Worm (Caenorhabditis elegans) whole organism, mixed stage, embryonic: ENCODE data around the gene pbs-3.

ENCODE experiments used
- M03D4.4 ChIP-seq: sonication (generic microtip); optimal IDR thresholded peaks from 2 replicates; lab custom pipeline; 2017; ENCODE audit warnings: mild to moderate bottlenecking, missing genetic modification characterization, missing compliant biosample characterization
- blmp-1 ChIP-seq: fragments of 150-350 bp; optimal IDR thresholded peaks from 2 replicates; lab custom pipeline; 2014; ENCODE audit warnings: missing biosample characterization, missing genetic modification characterization
- ceh-39 ChIP-seq: fragments of 150-350 bp; optimal IDR thresholded peaks from 2 replicates; lab custom pipeline; 2014; ENCODE audit warnings: missing biosample characterization, missing genetic modification characterization
- ceh-43 ChIP-seq: fragments of 200-800 bp; sonication (Bioruptor generic); optimal IDR thresholded peaks from 2 replicates; lab custom pipeline; 2018; ENCODE audit warnings: mild to moderate bottlenecking, missing genetic modification characterization, moderate library complexity, missing compliant biosample characterization
- ceh-83 ChIP-seq: fragments of 200-800 bp; sonication (Bioruptor generic); optimal IDR thresholded peaks from 2 replicates; lab custom pipeline; 2018; ENCODE audit warnings: mild to moderate bottlenecking, missing genetic modification characterization, missing compliant biosample characterization
- ces-1 ChIP-seq: fragments of 150-350 bp; optimal IDR thresholded peaks from 2 replicates; lab custom pipeline; 2014; ENCODE audit warnings: missing biosample characterization, missing genetic modification reagents, missing genetic modification characterization
- cnd-1 ChIP-seq: fragments of 200-800 bp; sonication (Bioruptor generic); optimal IDR thresholded peaks from 2 replicates; lab custom pipeline; 2018; ENCODE audit warnings: mild to moderate bottlenecking, missing genetic modification characterization, missing compliant biosample characterization
- drap-1 ChIP-seq: fragments of 200-800 bp; sonication (Bioruptor generic); optimal IDR thresholded peaks from 3 replicates; lab custom pipeline; 2018; ENCODE audit warnings: mild to moderate bottlenecking, missing genetic modification characterization, missing compliant biosample characterization
- elt-3 ChIP-seq: fragments of 150-350 bp; optimal IDR thresholded peaks from 2 replicates; lab custom pipeline; 2014; ENCODE audit warnings: missing biosample characterization, missing genetic modification characterization
- flh-1 ChIP-seq: fragments of 200-800 bp; sonication (Bioruptor generic); optimal IDR thresholded peaks from 2 replicates; lab custom pipeline; 2018; ENCODE audit warnings: mild to moderate bottlenecking, missing genetic modification characterization, moderate library complexity, missing compliant biosample characterization
- ham-2 ChIP-seq: fragments of 200-800 bp; sonication (Bioruptor generic); optimal IDR thresholded peaks from 2 replicates; lab custom pipeline; 2018; ENCODE audit warnings: mild to moderate bottlenecking, missing genetic modification characterization, missing compliant biosample characterization
- hlh-1 ChIP-seq: fragments of 150-350 bp; optimal IDR thresholded peaks from 2 replicates; lab custom pipeline; 2014; ENCODE audit warnings: missing biosample characterization, missing genetic modification reagents, missing genetic modification characterization
- lin-32 ChIP-seq: fragments of 200-800 bp; sonication (Bioruptor generic); optimal IDR thresholded peaks from 2 replicates; lab custom pipeline; 2018; ENCODE audit warnings: mild to moderate bottlenecking, missing genetic modification characterization, missing compliant biosample characterization
- lsy-2 ChIP-seq: fragments of 150-350 bp; optimal IDR thresholded peaks from 2 replicates; lab custom pipeline; 2014; ENCODE audit warnings: missing biosample characterization, missing genetic modification characterization
- mab-5 ChIP-seq: fragments of 150-350 bp; optimal IDR thresholded peaks from 2 replicates; lab custom pipeline; 2014; ENCODE audit warnings: missing biosample characterization, missing genetic modification characterization
- mep-1 ChIP-seq: fragments of 150-350 bp; optimal IDR thresholded peaks from 2 replicates; lab custom pipeline; 2017; ENCODE audit warnings: missing biosample characterization, missing genetic modification reagents, missing genetic modification characterization, inconsistent platforms
- mls-2 ChIP-seq: sonication (generic microtip); optimal IDR thresholded peaks from 2 replicates; lab custom pipeline; 2016; ENCODE audit warnings: mild to moderate bottlenecking, missing genetic modification characterization, moderate library complexity, missing compliant biosample characterization
- nhr-12 ChIP-seq: fragments of 150-350 bp; optimal IDR thresholded peaks from 2 replicates; lab custom pipeline; 2014; ENCODE audit warnings: missing biosample characterization, missing genetic modification characterization
- nhr-2 ChIP-seq: fragments of 150-350 bp; optimal IDR thresholded peaks from 2 replicates; lab custom pipeline; 2014; ENCODE audit warnings: missing biosample characterization, missing genetic modification characterization
- nhr-237 ChIP-seq: fragments of 150-350 bp; optimal IDR thresholded peaks from 2 replicates; lab custom pipeline; 2014; ENCODE audit warnings: missing biosample characterization, missing genetic modification characterization
- nhr-28 ChIP-seq: fragments of 150-350 bp; optimal IDR thresholded peaks from 2 replicates; lab custom pipeline; 2014; ENCODE audit warnings: missing biosample characterization, missing genetic modification characterization
- nhr-76 ChIP-seq: sonication (generic microtip); optimal IDR thresholded peaks from 2 replicates; lab custom pipeline; 2017; ENCODE audit warnings: missing biosample characterization, missing genetic modification characterization
- pha-4 ChIP-seq: fragments of 150-350 bp; optimal IDR thresholded peaks from 2 replicates; lab custom pipeline; 2018; ENCODE audit warnings: missing biosample characterization, missing genetic modification reagents, missing genetic modification characterization
- sem-2 ChIP-seq: fragments of 200-800 bp; sonication (Bioruptor generic); optimal IDR thresholded peaks from 2 replicates; lab custom pipeline; 2018; ENCODE audit warnings: mild to moderate bottlenecking, missing genetic modification characterization, missing compliant biosample characterization
- snpc-4 ChIP-seq: fragments of 150-350 bp; optimal IDR thresholded peaks from 2 replicates; lab custom pipeline; 2014; ENCODE audit warnings: missing biosample characterization, missing genetic modification characterization
- sptf-1 ChIP-seq: sonication (generic microtip); optimal IDR thresholded peaks from 2 replicates; lab custom pipeline; 2017; ENCODE audit warnings: mild to moderate bottlenecking, missing genetic modification characterization, moderate library complexity, missing compliant biosample characterization
- tbx-8 ChIP-seq: fragments of 200-800 bp; sonication (Bioruptor generic); optimal IDR thresholded peaks from 2 replicates; lab custom pipeline; 2018; ENCODE audit warnings: mild to moderate bottlenecking, missing genetic modification characterization, moderate library complexity, missing compliant biosample characterization
- unc-120 ChIP-seq: sonication (generic microtip); optimal IDR thresholded peaks from 2 replicates; lab custom pipeline; 2017; ENCODE audit warnings: missing genetic modification characterization, missing compliant biosample characterization; ENCODE audit not compliant: poor library complexity, severe bottlenecking
- unc-39 ChIP-seq: fragments of 150-350 bp; optimal IDR thresholded peaks from 2 replicates; lab custom pipeline; 2014; ENCODE audit warnings: missing biosample characterization, missing genetic modification characterization
- unc-62 ChIP-seq: fragments of 150-350 bp; optimal IDR thresholded peaks from 2 replicates; lab custom pipeline; 2014; ENCODE audit warnings: missing biosample characterization, missing genetic modification reagents, missing genetic modification characterization
- ztf-11 ChIP-seq: fragments of 150-350 bp; optimal IDR thresholded peaks from 2 replicates; lab custom pipeline; 2014; ENCODE audit warnings: missing biosample characterization, missing genetic modification characterization

pbs-3 gene

ce11 chrII:4908160-4908559 is 47.1 kb downstream of the pbs-3 start:
- no peak for TF ChIP-seq sem-2 (GFP tag; lab: Kevin White, UChicago)
- TF ChIP-seq ztf-11 (tag; lab: Kevin White, UChicago): no peak
- TF ChIP-seq unc-62 (GFP tag; lab: Kevin White, UChicago): peak; percentile 76
- peak; percentile 40 for TF ChIP-seq ham-2
- TF ChIP-seq snpc-4 (tag; lab: Kevin White, UChicago): no peak
- peak; percentile 38 for TF ChIP-seq unc-120 (tag; lab: Kevin White, UChicago)
- no peak for TF ChIP-seq tbx-8
- no peak for TF ChIP-seq M03D4.4 (tag; lab: Kevin White, UChicago)
- no peak for TF ChIP-seq drap-1 (GFP tag; lab: Kevin White, UChicago)
- no peak for TF ChIP-seq ces-1 (GFP tag; lab: Kevin White, UChicago)
- peak; percentile 30 for TF ChIP-seq hlh-1 (tag; lab: Kevin White, UChicago)
- no peak for TF ChIP-seq unc-39
- no peak for TF ChIP-seq lsy-2 (tag; lab: Kevin White, UChicago)
- TF ChIP-seq ceh-39 (tag; lab: Kevin White, UChicago): no peak
- no peak for TF ChIP-seq cnd-1
- no peak for TF ChIP-seq mls-2 (tag; lab: Kevin White, UChicago)
- TF ChIP-seq sptf-1 (tag; lab: Kevin White, UChicago): no peak
- TF ChIP-seq elt-3 (tag; lab: Kevin White, UChicago): no peak

DNA sequence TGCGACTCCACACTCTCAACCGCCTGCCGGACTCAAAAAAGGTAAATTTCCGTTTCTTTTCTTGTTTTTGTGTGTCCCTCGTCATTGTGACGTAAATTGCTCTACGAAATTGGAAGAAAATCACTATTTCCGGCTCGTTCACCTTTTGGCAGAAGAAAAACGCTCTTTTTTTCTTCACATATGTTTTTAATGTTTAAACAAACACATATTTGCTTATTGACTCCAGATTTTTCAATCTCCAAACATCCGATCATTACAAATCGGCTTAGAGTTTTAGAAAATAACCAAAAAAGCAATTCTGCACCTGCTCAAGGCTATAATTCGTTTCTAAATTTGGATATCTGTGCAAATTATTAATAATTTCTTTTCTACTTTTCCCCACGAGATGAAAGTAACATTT is 49.3 kb downstream of the pbs-3 start:
- no peak for TF ChIP-seq nhr-237 (tag; lab: Kevin White, UChicago)
- no peak for TF ChIP-seq ham-2

ce11 chrII:4905331-4905730 is 49.9 kb downstream of the pbs-3 start:
- TF ChIP-seq ceh-83 (GFP tag; lab: Kevin White, UChicago) (no peak), ham-2 (no peak), cnd-1 (no peak), nhr-12 (tag; lab: Kevin White, UChicago) (no peak), ceh-43 (GFP tag; lab: Kevin White, UChicago) (no peak), snpc-4 (tag; lab: Kevin White, UChicago) (no peak), unc-62 (GFP tag; lab: Kevin White, UChicago) (no peak), mab-5 (tag; lab: Kevin White, UChicago) (no peak), tbx-8 (no peak), sem-2 (GFP tag; lab: Kevin White, UChicago) (no peak), M03D4.4 (tag; lab: Kevin White, UChicago) (no peak), hlh-1 (tag; lab: Kevin White, UChicago) (no peak), blmp-1 (tag; lab: Kevin White, UChicago) (no peak), unc-120 (tag; lab: Kevin White, UChicago) (no peak), drap-1 (GFP tag; lab: Kevin White, UChicago) (no peak), mep-1 (no peak), nhr-76 (tag; lab: Kevin White, UChicago) (no peak), flh-1 (no peak), pha-4 (tag; lab: Kevin White, UChicago) (no peak)

- TF ChIP-seq unc-39: no peak
- no peak for TF ChIP-seq lin-32
- TF ChIP-seq nhr-237 (tag; lab: Kevin White, UChicago): no peak
- TF ChIP-seq M03D4.4 (tag; lab: Kevin White, UChicago): no peak
- no peak for TF ChIP-seq sem-2 (GFP tag; lab: Kevin White, UChicago)
- no peak for TF ChIP-seq nhr-28
- no peak for TF ChIP-seq unc-62 (GFP tag; lab: Kevin White, UChicago)
- TF ChIP-seq nhr-76 (tag; lab: Kevin White, UChicago): no peak
- TF ChIP-seq tbx-8: no peak
- TF ChIP-seq nhr-2: no peak
- TF ChIP-seq ceh-83 (GFP tag; lab: Kevin White, UChicago): no peak
Measured at ce11 chrII:4904778-4905177, 50.4 kb downstream of the pbs-3 start, which contains the start of gene btbd-10. Gene btbd-10, plus strand, starts transcription at chrII:4905008.
